Fruit fly (Drosophila melanogaster) whole organism, embryonic: Measurements from ENCODE around the gene CG15337.

Source experiments
- ATbp ChIP-seq: fragments of 200-800 bp; sonication (Bioruptor generic); optimal IDR thresholded peaks from 2 replicates; lab custom pipeline; 2017; ENCODE audit warnings: missing biosample characterization, mild to moderate bottlenecking, missing genetic modification characterization, missing genetic modification reagents
- Aef1 ChIP-seq: fragments of 200-800 bp; sonication (Bioruptor generic); IDR thresholded peaks from 3 replicates; pipeline ENCODE4 v1.3.6; 2022; ENCODE audit warnings: missing biosample characterization, missing genetic modification characterization
- CG11456 ChIP-seq: fragments of 200-800 bp; sonication (Bioruptor generic); IDR thresholded peaks from 3 replicates; pipeline ENCODE4 v1.3.6; 2022; ENCODE audit warnings: missing biosample characterization, missing genetic modification characterization
- CG11560 ChIP-seq: fragments of 200-800 bp; sonication (Bioruptor generic); IDR thresholded peaks from 3 replicates; pipeline ENCODE4 v1.3.6; 2022; ENCODE audit warnings: missing biosample characterization, missing genetic modification characterization
- CG11695 ChIP-seq: fragments of 200-800 bp; sonication (Bioruptor generic); IDR thresholded peaks from 3 replicates; pipeline ENCODE4 v1.3.6; 2022; ENCODE audit warnings: missing biosample characterization, missing genetic modification characterization
- CG15601 ChIP-seq: fragments of 200-800 bp; sonication (Bioruptor generic); optimal IDR thresholded peaks from 3 replicates; lab custom pipeline; 2019; ENCODE audit warnings: missing biosample characterization, mild to moderate bottlenecking, missing genetic modification characterization, moderate library complexity
- CG2199 ChIP-seq: fragments of 200-800 bp; sonication (Bioruptor generic); IDR thresholded peaks from 3 replicates; pipeline ENCODE4 v1.3.6; 2022; ENCODE audit warnings: missing biosample characterization, missing genetic modification characterization
- CG31441 ChIP-seq: fragments of 200-800 bp; sonication (Bioruptor generic); IDR thresholded peaks from 2 replicates; pipeline ENCODE4 v1.3.6; 2022; ENCODE audit warnings: missing biosample characterization, missing genetic modification characterization
- CG3163 ChIP-seq: fragments of 200-800 bp; sonication (Bioruptor generic); optimal IDR thresholded peaks from 3 replicates; lab custom pipeline; 2016; ENCODE audit warnings: missing biosample characterization, missing genetic modification characterization
- CG33557 ChIP-seq: fragments of 200-800 bp; sonication (Bioruptor generic); optimal IDR thresholded peaks from 2 replicates; lab custom pipeline; 2019; ENCODE audit warnings: missing biosample characterization, mild to moderate bottlenecking, missing genetic modification characterization, moderate library complexity
- CG3407 ChIP-seq: fragments of 200-800 bp; sonication (Bioruptor generic); optimal IDR thresholded peaks from 2 replicates; lab custom pipeline; 2018; ENCODE audit warnings: missing biosample characterization, mild to moderate bottlenecking, missing genetic modification characterization
- CG3838 ChIP-seq: fragments of 200-800 bp; sonication (Bioruptor generic); optimal IDR thresholded peaks from 3 replicates; lab custom pipeline; 2016; ENCODE audit warnings: missing biosample characterization, missing genetic modification characterization
- CG7372 ChIP-seq: fragments of 200-800 bp; sonication (Bioruptor generic); IDR thresholded peaks from 2 replicates; pipeline ENCODE4 v1.3.6; 2022; ENCODE audit warnings: missing biosample characterization, missing genetic modification characterization
- CG7928 ChIP-seq: fragments of 200-800 bp; sonication (Bioruptor generic); optimal IDR thresholded peaks from 2 replicates; lab custom pipeline; 2017; ENCODE audit warnings: missing biosample characterization, mild to moderate bottlenecking, missing genetic modification characterization
- CG8944 ChIP-seq: fragments of 200-800 bp; sonication (Bioruptor generic); optimal IDR thresholded peaks from 3 replicates; lab custom pipeline; 2016; ENCODE audit warnings: missing biosample characterization, missing genetic modification characterization
- CG9215 ChIP-seq: fragments of 200-800 bp; sonication (Bioruptor generic); IDR thresholded peaks from 2 replicates; pipeline ENCODE4 v1.3.6; 2022; ENCODE audit warnings: missing biosample characterization, missing genetic modification characterization
- CG9876 ChIP-seq: fragments of 200-800 bp; sonication (Bioruptor generic); optimal IDR thresholded peaks from 2 replicates; lab custom pipeline; 2016; ENCODE audit warnings: missing biosample characterization, missing genetic modification characterization
- D ChIP-seq, 2 experiments: fragments of 200-800 bp in 1 of 2; fragments of >200 bp in 1 of 2; sonication (Bioruptor generic) in 1 of 2; optimal IDR thresholded peaks; 2 replicates in 1 of 2; 3 replicates in 1 of 2; lab custom pipeline; 2017; ENCODE audit warnings: mild to moderate bottlenecking in 1 of 2, missing biosample characterization in 1 of 2, missing genetic modification characterization in 1 of 2, missing genetic modification reagents in 1 of 2
- Dfd ChIP-seq, 2 experiments: fragments of >200 bp; optimal IDR thresholded peaks; 2 replicates each; lab custom pipeline; 2017; ENCODE audit warnings: missing biosample characterization in 2 of 2, missing genetic modification characterization in 2 of 2
- Dref ChIP-seq: fragments of 200-800 bp; sonication (Bioruptor generic); IDR thresholded peaks from 2 replicates; pipeline ENCODE4 v1.3.6; 2022; ENCODE audit warnings: missing biosample characterization, missing genetic modification characterization
- HLH54F ChIP-seq: fragments of 200-800 bp; sonication (Bioruptor generic); optimal IDR thresholded peaks from 3 replicates; lab custom pipeline; 2016; ENCODE audit warnings: missing biosample characterization, missing genetic modification characterization
- Kr ChIP-seq: fragments of 200-800 bp; sonication (Bioruptor generic); optimal IDR thresholded peaks from 2 replicates; lab custom pipeline; 2017; ENCODE audit warnings: missing biosample characterization, mild to moderate bottlenecking, missing genetic modification characterization
- Lhr ChIP-seq: fragments of 200-800 bp; sonication (Bioruptor generic); optimal IDR thresholded peaks from 3 replicates; lab custom pipeline; 2017; ENCODE audit warnings: mild to moderate bottlenecking, missing biosample characterization, missing genetic modification reagents, missing genetic modification characterization
- Lim3 ChIP-seq: fragments of 200-800 bp; sonication (Bioruptor generic); IDR thresholded peaks from 2 replicates; pipeline ENCODE4 v1.3.6; 2022; ENCODE audit warnings: missing biosample characterization, missing genetic modification characterization
- Ptx1 ChIP-seq: fragments of 200-800 bp; sonication (Bioruptor generic); IDR thresholded peaks from 2 replicates; pipeline ENCODE4 v1.3.6; 2022; ENCODE audit warnings: missing biosample characterization, missing genetic modification characterization
- Xbp1 ChIP-seq: fragments of 200-800 bp; sonication (Bioruptor generic); optimal IDR thresholded peaks from 3 replicates; lab custom pipeline; 2016; ENCODE audit warnings: missing biosample characterization, mild to moderate bottlenecking, missing genetic modification characterization
- ab ChIP-seq: fragments of 200-800 bp; sonication (Bioruptor generic); optimal IDR thresholded peaks from 2 replicates; lab custom pipeline; 2016; ENCODE audit warnings: missing biosample characterization, missing genetic modification characterization
- amos ChIP-seq: fragments of 200-800 bp; sonication (Bioruptor generic); IDR thresholded peaks from 2 replicates; pipeline ENCODE4 v1.3.6; 2022; ENCODE audit warnings: missing biosample characterization, missing genetic modification characterization; ENCODE audit not compliant: partially characterized antibody
- ap ChIP-seq: fragments of 200-800 bp; sonication (Bioruptor generic); IDR thresholded peaks from 2 replicates; pipeline ENCODE4 v1.3.6; 2022; ENCODE audit warnings: missing biosample characterization, missing genetic modification characterization
- btn ChIP-seq: fragments of 200-800 bp; sonication (Bioruptor generic); optimal IDR thresholded peaks from 2 replicates; lab custom pipeline; 2016; ENCODE audit warnings: missing biosample characterization, missing genetic modification characterization
- cg ChIP-seq: fragments of 200-800 bp; sonication (Bioruptor generic); optimal IDR thresholded peaks from 3 replicates; lab custom pipeline; 2019; ENCODE audit warnings: missing biosample characterization, mild to moderate bottlenecking, missing genetic modification characterization, moderate library complexity
- danr ChIP-seq: fragments of 200-800 bp; sonication (Bioruptor generic); IDR thresholded peaks from 2 replicates; pipeline ENCODE4 v1.3.6; 2022; ENCODE audit warnings: missing biosample characterization, missing genetic modification characterization
- dmrt99B ChIP-seq: fragments of 200-800 bp; sonication (Bioruptor generic); optimal IDR thresholded peaks from 2 replicates; lab custom pipeline; 2018; ENCODE audit warnings: missing biosample characterization, mild to moderate bottlenecking, missing genetic modification characterization, moderate library complexity
- dysf ChIP-seq: fragments of 200-800 bp; sonication (Bioruptor generic); IDR thresholded peaks from 3 replicates; pipeline ENCODE4 v1.3.6; 2022; ENCODE audit warnings: missing biosample characterization, missing genetic modification characterization
- en ChIP-seq: fragments of 200-800 bp; sonication (Bioruptor generic); optimal IDR thresholded peaks from 2 replicates; lab custom pipeline; 2016; ENCODE audit warnings: missing biosample characterization, missing genetic modification characterization
- gcm ChIP-seq: fragments of 200-800 bp; sonication (Bioruptor generic); optimal IDR thresholded peaks from 2 replicates; lab custom pipeline; 2019; ENCODE audit warnings: missing biosample characterization, mild to moderate bottlenecking, missing genetic modification characterization, moderate library complexity
- gcm2 ChIP-seq: fragments of 200-800 bp; sonication (Bioruptor generic); optimal IDR thresholded peaks from 2 replicates; lab custom pipeline; 2016; ENCODE audit warnings: missing biosample characterization, missing genetic modification characterization
- gem ChIP-seq: fragments of 200-800 bp; sonication (Bioruptor generic); optimal IDR thresholded peaks from 2 replicates; lab custom pipeline; 2019; ENCODE audit warnings: missing biosample characterization, mild to moderate bottlenecking, missing genetic modification characterization, moderate library complexity
- hth ChIP-seq: fragments of >200 bp; optimal IDR thresholded peaks from 2 replicates; lab custom pipeline; 2017; ENCODE audit warnings: inconsistent platforms
- kah ChIP-seq: fragments of 200-800 bp; sonication (Bioruptor generic); optimal IDR thresholded peaks from 2 replicates; lab custom pipeline; 2018; ENCODE audit warnings: missing biosample characterization, mild to moderate bottlenecking, missing genetic modification characterization
- kay ChIP-seq: fragments of 200-800 bp; sonication (Bioruptor generic); optimal IDR thresholded peaks from 2 replicates; lab custom pipeline; 2016; ENCODE audit warnings: missing biosample characterization, missing genetic modification characterization
- klu ChIP-seq: fragments of 200-800 bp; sonication (Bioruptor generic); IDR thresholded peaks from 2 replicates; pipeline ENCODE4 v1.3.6; 2022; ENCODE audit warnings: missing biosample characterization, missing genetic modification characterization
- lola ChIP-seq, 3 experiments: fragments of >200 bp in 2 of 3; fragments of 200-800 bp in 1 of 3; sonication (Bioruptor generic) in 1 of 3; optimal IDR thresholded peaks; 2 replicates each; lab custom pipeline; 2017 to 2019; ENCODE audit warnings: missing biosample characterization in 3 of 3, missing genetic modification characterization in 3 of 3, mild to moderate bottlenecking in 1 of 3, moderate library complexity in 1 of 3
- lov ChIP-seq, 2 experiments: fragments of 200-800 bp in 1 of 2; fragments of >200 bp in 1 of 2; sonication (Bioruptor generic) in 1 of 2; IDR thresholded peaks in 1 of 2; optimal IDR thresholded peaks in 1 of 2; 2 replicates in 1 of 2; 3 replicates in 1 of 2; pipeline versions ENCODE4 v1.3.6 to Lab custom; 2017 to 2022; ENCODE audit warnings: missing biosample characterization in 1 of 2, missing genetic modification characterization in 1 of 2
- pum ChIP-seq: fragments of 200-800 bp; sonication (Bioruptor generic); optimal IDR thresholded peaks from 2 replicates; lab custom pipeline; 2016; ENCODE audit warnings: missing biosample characterization, missing genetic modification characterization
- slp2 ChIP-seq: fragments of 200-800 bp; sonication (Bioruptor generic); optimal IDR thresholded peaks from 2 replicates; lab custom pipeline; 2016; ENCODE audit warnings: missing biosample characterization, missing genetic modification characterization
- sob ChIP-seq: fragments of 200-800 bp; sonication (Bioruptor generic); IDR thresholded peaks from 2 replicates; pipeline ENCODE4 v1.3.6; 2022; ENCODE audit warnings: missing biosample characterization, missing genetic modification characterization
- sqz ChIP-seq: fragments of 200-800 bp; sonication (Bioruptor generic); optimal IDR thresholded peaks from 3 replicates; lab custom pipeline; 2018; ENCODE audit warnings: missing biosample characterization, mild to moderate bottlenecking, missing genetic modification characterization
- wek ChIP-seq: fragments of 200-800 bp; sonication (Bioruptor generic); optimal IDR thresholded peaks from 3 replicates; lab custom pipeline; 2018; ENCODE audit warnings: missing biosample characterization, mild to moderate bottlenecking, missing genetic modification characterization, moderate library complexity
- yki ChIP-seq: fragments of >200 bp; optimal IDR thresholded peaks from 3 replicates; lab custom pipeline; 2018

The CG15337 gene

dm6 chrX:8141353-8142066, 18.3 kb upstream of the CG15337 start (continued):
- no peak for TF ChIP-seq lov (optimal IDR thresholded peaks at IDR 0.05; lab: Kevin White, UChicago)
- TF ChIP-seq lov (GFP tag; IDR thresholded peaks at IDR 0.05; lab: Robert Waterston, UW) = peak; percentile 29; the same call in 1 of the 3 replicates
- TF ChIP-seq ATbp (GFP tag; lab: Kevin White, UChicago) = no peak
- peak; percentile 24 for TF ChIP-seq dmrt99B (tag; lab: Kevin White, UChicago)
- peak; percentile 45; the same call in 2 of the 3 replicates for TF ChIP-seq Aef1 (GFP tag; lab: Robert Waterston, UW)
- no peak for TF ChIP-seq CG9876 (GFP tag; lab: Kevin White, UChicago)
- peak; percentile 10; the same call in 1 of the 2 replicates for TF ChIP-seq Dref (GFP tag; lab: Robert Waterston, UW)
- TF ChIP-seq gcm = no peak
- TF ChIP-seq pum = no peak
- TF ChIP-seq Dfd (GFP tag; optimal IDR thresholded peaks at IDR 0.05; lab: Kevin White, UChicago) = no peak
- no peak for TF ChIP-seq CG2199
- peak; percentile 23 for TF ChIP-seq HLH54F
- no peak for TF ChIP-seq ap (GFP tag; lab: Robert Waterston, UW)
- TF ChIP-seq CG9215 (GFP tag; lab: Robert Waterston, UW) = no peak
- no peak for TF ChIP-seq hth (lab: Kevin White, UChicago)
- TF ChIP-seq CG3407 (GFP tag; lab: Kevin White, UChicago) = no peak
- TF ChIP-seq D (optimal IDR thresholded peaks at IDR 0.05; lab: Kevin White, UChicago) = no peak
- no peak for TF ChIP-seq D (GFP tag; optimal IDR thresholded peaks at IDR 0.05; lab: Kevin White, UChicago)
- no peak for TF ChIP-seq Lhr (GFP tag; lab: Kevin White, UChicago)
- no peak for TF ChIP-seq lola (GFP tag; optimal IDR thresholded peaks at IDR 0.05; lab: Kevin White, UChicago)
- TF ChIP-seq cg = peak; percentile 99
- TF ChIP-seq CG31441 (GFP tag; lab: Robert Waterston, UW) = no peak
- TF ChIP-seq CG8944 (GFP tag; lab: Kevin White, UChicago) = no peak
- no peak for TF ChIP-seq en (GFP tag; lab: Kevin White, UChicago)
- no peak for TF ChIP-seq ab (GFP tag; lab: Kevin White, UChicago)
- TF ChIP-seq klu (GFP tag; lab: Robert Waterston, UW) = no peak
- peak; percentile 40; the same call in 1 of the 3 replicates for TF ChIP-seq CG11695 (GFP tag; lab: Robert Waterston, UW)
- no peak for TF ChIP-seq wek (GFP tag; lab: Kevin White, UChicago)
- no peak for TF ChIP-seq CG33557 (GFP tag; lab: Kevin White, UChicago)
- no peak for TF ChIP-seq btn (GFP tag; lab: Kevin White, UChicago)
- TF ChIP-seq sqz (GFP tag; lab: Kevin White, UChicago) = no peak
- TF ChIP-seq kah (GFP tag; lab: Kevin White, UChicago) = peak; percentile 9
- no peak for TF ChIP-seq gcm2
- no peak for TF ChIP-seq CG7372
- TF ChIP-seq CG15601 (tag; lab: Kevin White, UChicago) = no peak
- TF ChIP-seq CG3838 (GFP tag; lab: Kevin White, UChicago) = no peak
- no peak for TF ChIP-seq amos
- no peak for TF ChIP-seq CG3163
- peak; percentile 46 for TF ChIP-seq gem (tag; lab: Kevin White, UChicago)
- no peak for TF ChIP-seq CG7928 (GFP tag; lab: Kevin White, UChicago)
- no peak for TF ChIP-seq sob (GFP tag; lab: Robert Waterston, UW)
- no peak for TF ChIP-seq Kr
- TF ChIP-seq Xbp1 (GFP tag; lab: Kevin White, UChicago) = peak; percentile 16
- no peak for TF ChIP-seq Ptx1 (GFP tag; lab: Robert Waterston, UW)
- TF ChIP-seq danr (GFP tag; lab: Robert Waterston, UW) = no peak
- TF ChIP-seq CG11456 (GFP tag; lab: Robert Waterston, UW) = no peak
- peak; percentile 25; the same call in 1 of the 3 replicates for TF ChIP-seq dysf
- TF ChIP-seq yki (lab: Kevin White, UChicago) = no peak
- no peak for TF ChIP-seq CG11560
- TF ChIP-seq slp2 = no peak
- no peak for TF ChIP-seq Lim3 (GFP tag; lab: Robert Waterston, UW)
- no peak for TF ChIP-seq kay (GFP tag; lab: Kevin White, UChicago)
